Fruit fly (Drosophila melanogaster): ENCODE measurements around the gene hh.

hh gene

dm6 chr3R:23175376-23175775 lies 33.7 kb upstream of the hh start (continued):
- TF ChIP-seq H2.0 (GFP tag; IDR thresholded peaks at IDR 0.05) (peak; percentile 90), MBD-R2 (GFP tag; IDR thresholded peaks at IDR 0.05) (peak; percentile 72; the same call in 1 of the 2 replicates), Nf-YB (GFP tag; optimal IDR thresholded peaks at IDR 0.05) (peak; percentile 76), CG5245 (GFP tag; optimal IDR thresholded peaks at IDR 0.05) (peak; percentile 90), crol (GFP tag; IDR thresholded peaks at IDR 0.05) (peak; percentile 65), lola (GFP tag; optimal IDR thresholded peaks at IDR 0.05) (peak in 1 of 3 experiments; percentile 90), disco-r (GFP tag; optimal IDR thresholded peaks at IDR 0.05) (peak; percentile 76), CkIIα-i1 (GFP tag; IDR thresholded peaks at IDR 0.05) (peak; percentile 51; the same call in 1 of the 2 replicates), CG14710 (tag; optimal IDR thresholded peaks at IDR 0.05) (peak; percentile 93), CG13424 (tag; optimal IDR thresholded peaks at IDR 0.05) (peak; percentile 92), nau (GFP tag; optimal IDR thresholded peaks at IDR 0.05) (peak; percentile 87), CG14014 (GFP tag; IDR thresholded peaks at IDR 0.05) (peak; percentile 84), CG11696 (GFP tag; IDR thresholded peaks at IDR 0.05) (peak; percentile 79), Optix (GFP tag; IDR thresholded peaks at IDR 0.05) (peak; percentile 48; the same call in 1 of the 3 replicates), CG8359 (GFP tag; optimal IDR thresholded peaks at IDR 0.05; ENCODE audit: borderline replicate concordance) (peak; percentile 82), CG10462 (GFP tag; optimal IDR thresholded peaks at IDR 0.05) (peak; percentile 75), tin (GFP tag; optimal IDR thresholded peaks at IDR 0.05) (peak; percentile 91), CG2712 (tag; optimal IDR thresholded peaks at IDR 0.05) (peak; percentile 97), Tbp (GFP tag; optimal IDR thresholded peaks at IDR 0.05) (no peak), NC2β (GFP tag; optimal IDR thresholded peaks at IDR 0.05) (peak; percentile 89), cwo (GFP tag; optimal IDR thresholded peaks at IDR 0.05) (peak; percentile 76), kni (GFP tag; optimal IDR thresholded peaks at IDR 0.05) (peak; percentile 7), BEAF-32 (GFP tag; optimal IDR thresholded peaks at IDR 0.05) (no peak), repo (GFP tag; optimal IDR thresholded peaks at IDR 0.05) (peak; percentile 88), CG13296 (GFP tag; optimal IDR thresholded peaks at IDR 0.05) (peak; percentile 70), CG7786 (GFP tag; optimal IDR thresholded peaks at IDR 0.05) (peak; percentile 86), Hr78 (GFP tag; optimal IDR thresholded peaks at IDR 0.05) (peak in 1 of 2 experiments; percentile 73), CG15073 (GFP tag; optimal IDR thresholded peaks at IDR 0.05) (peak; percentile 60), gt (GFP tag; IDR thresholded peaks at IDR 0.05) (peak; percentile 58; the same call in 1 of the 2 replicates), Doc3 (GFP tag; IDR thresholded peaks at IDR 0.05; ENCODE audit: partially characterized antibody) (no peak), Drgx (GFP tag; IDR thresholded peaks at IDR 0.05) (peak; percentile 89), HLH54F (GFP tag; optimal IDR thresholded peaks at IDR 0.05) (peak; percentile 75), fru (optimal IDR thresholded peaks at IDR 0.05) (no peak), sima (GFP tag; optimal IDR thresholded peaks at IDR 0.05) (peak; percentile 71), usp (GFP tag; optimal IDR thresholded peaks at IDR 0.05) (no peak), CG13287 (GFP tag; IDR thresholded peaks at IDR 0.05; ENCODE audit: partially characterized antibody) (no peak), fd64A (GFP tag; optimal IDR thresholded peaks at IDR 0.05) (peak; percentile 82), CG11085 (GFP tag; IDR thresholded peaks at IDR 0.05) (peak; percentile 60), CG10366 (GFP tag; IDR thresholded peaks at IDR 0.05) (peak; percentile 92), CG1792 (GFP tag; optimal IDR thresholded peaks at IDR 0.05) (peak; percentile 83), sisA (GFP tag; IDR thresholded peaks at IDR 0.05) (peak; percentile 92), ranshi (GFP tag; IDR thresholded peaks at IDR 0.05) (peak; percentile 92), E2f1 (GFP tag; IDR thresholded peaks at IDR 0.05) (peak; percentile 85), CG7745 (tag; optimal IDR thresholded peaks at IDR 0.05) (no peak), Usf (GFP tag; optimal IDR thresholded peaks at IDR 0.05) (peak; percentile 58), CG3847 (GFP tag; IDR thresholded peaks at IDR 0.05) (peak; percentile 54), CG8290 (GFP tag; optimal IDR thresholded peaks at IDR 0.05) (peak; percentile 69), CG8290 (tag; optimal IDR thresholded peaks at IDR 0.05) (peak in 1 of 2 experiments; percentile 93), Jarid2 (GFP tag; optimal IDR thresholded peaks at IDR 0.05) (peak; percentile 72), slbo (GFP tag; IDR thresholded peaks at IDR 0.05) (peak; percentile 87), CG17612 (GFP tag; IDR thresholded peaks at IDR 0.05) (peak; percentile 70)

All from whole organism, embryonic.